Worm (Caenorhabditis elegans) whole organism, L1 larva: ENCODE data around the gene F19B10.1.

Experiments used
- C04F5.9 ChIP-seq: sonication (generic microtip); optimal IDR thresholded peaks from 2 replicates; lab custom pipeline; 2016; ENCODE audit warnings: missing genetic modification characterization, missing compliant biosample characterization
- C16A3.4 ChIP-seq: fragments of 150-350 bp; optimal IDR thresholded peaks from 2 replicates; lab custom pipeline; 2014; ENCODE audit warnings: missing biosample characterization, missing genetic modification characterization
- F16B12.6 ChIP-seq: fragments of 150-350 bp; optimal IDR thresholded peaks from 2 replicates; lab custom pipeline; 2014; ENCODE audit warnings: missing biosample characterization, missing genetic modification characterization
- Y116A8C.19 ChIP-seq: sonication (generic microtip); optimal IDR thresholded peaks from 2 replicates; lab custom pipeline; 2016; ENCODE audit warnings: missing compliant biosample characterization, missing genetic modification characterization, borderline replicate concordance
- aly-2 ChIP-seq: fragments of 150-350 bp; optimal IDR thresholded peaks from 2 replicates; lab custom pipeline; 2014; ENCODE audit warnings: missing biosample characterization, missing genetic modification characterization
- ama-1 ChIP-seq: fragments of 150-350 bp; optimal IDR thresholded peaks from 2 replicates; lab custom pipeline; 2014
- blmp-1 ChIP-seq: fragments of 150-350 bp; optimal IDR thresholded peaks from 2 replicates; lab custom pipeline; 2014; ENCODE audit warnings: missing biosample characterization, missing genetic modification characterization
- ceh-63 ChIP-seq: fragments of 200-800 bp; sonication (Bioruptor generic); optimal IDR thresholded peaks from 2 replicates; lab custom pipeline; 2018; ENCODE audit warnings: mild to moderate bottlenecking, missing genetic modification characterization, missing compliant biosample characterization
- ceh-8 ChIP-seq: fragments of 200-800 bp; sonication (Bioruptor generic); optimal IDR thresholded peaks from 2 replicates; lab custom pipeline; 2018; ENCODE audit warnings: mild to moderate bottlenecking, missing genetic modification characterization, moderate library complexity, missing compliant biosample characterization
- ceh-82 ChIP-seq, 3 experiments: fragments of 150-350 bp in 1 of 3; sonication (generic microtip) in 2 of 3; optimal IDR thresholded peaks; 2 replicates each; lab custom pipeline; 2014 to 2017; ENCODE audit warnings: missing biosample characterization in 3 of 3, missing genetic modification characterization in 3 of 3
- dpl-1 ChIP-seq, 3 experiments: fragments of 150-350 bp in 2 of 3; sonication (generic microtip) in 1 of 3; optimal IDR thresholded peaks; 2 replicates each; lab custom pipeline; 2014 to 2017; ENCODE audit warnings: missing biosample characterization in 3 of 3, missing genetic modification characterization in 3 of 3, missing genetic modification reagents in 3 of 3
- dsc-1 ChIP-seq: sonication (generic microtip); optimal IDR thresholded peaks from 2 replicates; lab custom pipeline; 2016; ENCODE audit warnings: mild to moderate bottlenecking, missing genetic modification characterization, missing compliant biosample characterization
- efl-3 ChIP-seq: fragments of 200-800 bp; sonication (Bioruptor generic); optimal IDR thresholded peaks from 2 replicates; lab custom pipeline; 2018; ENCODE audit warnings: mild to moderate bottlenecking, missing genetic modification characterization, missing compliant biosample characterization
- elt-2 ChIP-seq: sonication (generic microtip); optimal IDR thresholded peaks from 2 replicates; lab custom pipeline; 2016; ENCODE audit warnings: missing genetic modification characterization, mild to moderate bottlenecking, inconsistent platforms, missing compliant biosample characterization, missing genetic modification reagents
- fkh-4 ChIP-seq: sonication (generic microtip); optimal IDR thresholded peaks from 2 replicates; lab custom pipeline; 2016; ENCODE audit warnings: missing compliant biosample characterization, missing genetic modification characterization, borderline replicate concordance
- fkh-8 ChIP-seq: sonication (generic microtip); optimal IDR thresholded peaks from 2 replicates; lab custom pipeline; 2016; ENCODE audit warnings: mild to moderate bottlenecking, missing genetic modification characterization, missing compliant biosample characterization
- grh-1 ChIP-seq: fragments of 200-800 bp; sonication (Bioruptor generic); IDR thresholded peaks from 2 replicates; pipeline ENCODE4 v1.3.6; 2022; ENCODE audit warnings: missing genetic modification reagents, missing genetic modification characterization, missing compliant biosample characterization
- hlh-4 ChIP-seq: sonication (generic microtip); optimal IDR thresholded peaks from 2 replicates; lab custom pipeline; 2016; ENCODE audit warnings: mild to moderate bottlenecking, missing genetic modification characterization, missing compliant biosample characterization
- hpl-2 ChIP-seq: fragments of 150-350 bp; optimal IDR thresholded peaks from 2 replicates; lab custom pipeline; 2014; ENCODE audit warnings: missing biosample characterization, missing genetic modification reagents, missing genetic modification characterization
- irx-1 ChIP-seq: sonication (generic microtip); optimal IDR thresholded peaks from 2 replicates; lab custom pipeline; 2016; ENCODE audit warnings: missing genetic modification characterization, missing compliant biosample characterization
- isw-1 ChIP-seq: fragments of 200-800 bp; sonication (Bioruptor generic); IDR thresholded peaks from 2 replicates; pipeline ENCODE4 v1.3.6; 2022; ENCODE audit warnings: missing genetic modification characterization, missing compliant biosample characterization
- jun-1 ChIP-seq: fragments of 150-350 bp; optimal IDR thresholded peaks from 2 replicates; lab custom pipeline; 2014; ENCODE audit warnings: missing biosample characterization, missing genetic modification reagents, missing genetic modification characterization
- lin-13 ChIP-seq: fragments of 150-350 bp; optimal IDR thresholded peaks from 2 replicates; lab custom pipeline; 2014; ENCODE audit warnings: missing biosample characterization, missing genetic modification reagents, missing genetic modification characterization
- lin-14 ChIP-seq: fragments of 200-800 bp; sonication (Bioruptor generic); optimal IDR thresholded peaks from 2 replicates; lab custom pipeline; 2018; ENCODE audit warnings: mild to moderate bottlenecking, missing genetic modification characterization, moderate library complexity, missing compliant biosample characterization
- lin-15B ChIP-seq: fragments of 150-350 bp; sonication (generic microtip); optimal IDR thresholded peaks from 3 replicates; lab custom pipeline; 2014; ENCODE audit warnings: missing biosample characterization, missing genetic modification characterization
- lin-35 ChIP-seq, 2 experiments: fragments of 150-350 bp; optimal IDR thresholded peaks; 2 replicates each; lab custom pipeline; 2014; ENCODE audit warnings: missing biosample characterization in 2 of 2, missing genetic modification characterization in 2 of 2, missing genetic modification reagents in 2 of 2
- lir-3 ChIP-seq: sonication (generic microtip); optimal IDR thresholded peaks from 2 replicates; lab custom pipeline; 2016; ENCODE audit warnings: mild to moderate bottlenecking, missing genetic modification characterization, moderate library complexity, missing compliant biosample characterization; ENCODE audit not compliant: poor library complexity
- lsy-2 ChIP-seq, 2 experiments: fragments of 150-350 bp; optimal IDR thresholded peaks; 2 replicates each; lab custom pipeline; 2014; ENCODE audit warnings: missing biosample characterization in 2 of 2, missing genetic modification characterization in 2 of 2
- mab-9 ChIP-seq: fragments of 200-800 bp; sonication (Bioruptor generic); IDR thresholded peaks from 2 replicates; pipeline ENCODE4 v1.3.6; 2022; ENCODE audit warnings: missing genetic modification reagents, missing genetic modification characterization, missing compliant biosample characterization
- mdl-1 ChIP-seq, 2 experiments: fragments of 150-350 bp; optimal IDR thresholded peaks; 2 replicates each; lab custom pipeline; 2014 to 2017; ENCODE audit warnings: missing biosample characterization in 2 of 2, missing genetic modification characterization in 2 of 2, inconsistent platforms in 1 of 2
- mep-1 ChIP-seq: fragments of 150-350 bp; optimal IDR thresholded peaks from 2 replicates; lab custom pipeline; 2014; ENCODE audit warnings: missing biosample characterization, missing genetic modification characterization
- nhr-11 ChIP-seq: fragments of 150-350 bp; optimal IDR thresholded peaks from 2 replicates; lab custom pipeline; 2014; ENCODE audit warnings: missing biosample characterization, missing genetic modification characterization
- nhr-12 ChIP-seq: sonication (generic microtip); optimal IDR thresholded peaks from 2 replicates; lab custom pipeline; 2017; ENCODE audit warnings: missing biosample characterization, missing genetic modification characterization
- nhr-19 ChIP-seq: fragments of 200-800 bp; sonication (Bioruptor generic); conservative IDR thresholded peaks from 2 replicates; pipeline ENCODE4 v1.3.6; 2022; ENCODE audit warnings: missing genetic modification characterization, missing compliant biosample characterization
- nhr-20 ChIP-seq: sonication (generic microtip); optimal IDR thresholded peaks from 2 replicates; lab custom pipeline; 2016; ENCODE audit warnings: mild to moderate bottlenecking, missing genetic modification characterization, missing compliant biosample characterization
- nhr-237 ChIP-seq: fragments of 150-350 bp; optimal IDR thresholded peaks from 2 replicates; lab custom pipeline; 2014; ENCODE audit warnings: missing biosample characterization, missing genetic modification characterization
- nhr-28 ChIP-seq: fragments of 150-350 bp; optimal IDR thresholded peaks from 2 replicates; lab custom pipeline; 2014; ENCODE audit warnings: missing biosample characterization, missing genetic modification characterization
- nhr-47 ChIP-seq: sonication (generic microtip); optimal IDR thresholded peaks from 2 replicates; lab custom pipeline; 2016; ENCODE audit warnings: mild to moderate bottlenecking, missing genetic modification characterization, moderate library complexity, missing compliant biosample characterization
- nhr-85 ChIP-seq: sonication (generic microtip); peaks from one replicate; lab custom pipeline; 2016; ENCODE audit warnings: missing genetic modification characterization, inconsistent platforms, missing compliant biosample characterization
- nhr-90 ChIP-seq: sonication (generic microtip); optimal IDR thresholded peaks from 2 replicates; lab custom pipeline; 2016; ENCODE audit warnings: mild to moderate bottlenecking, missing genetic modification characterization, missing compliant biosample characterization; ENCODE audit not compliant: poor library complexity
- rnt-1 ChIP-seq: sonication (generic microtip); optimal IDR thresholded peaks from 2 replicates; lab custom pipeline; 2016; ENCODE audit warnings: mild to moderate bottlenecking, missing genetic modification characterization, moderate library complexity, missing compliant biosample characterization
- skn-1 ChIP-seq: fragments of 150-350 bp; optimal IDR thresholded peaks from 2 replicates; lab custom pipeline; 2014; ENCODE audit warnings: missing biosample characterization, missing genetic modification characterization
- snpc-4 ChIP-seq: fragments of 150-350 bp; optimal IDR thresholded peaks from 2 replicates; lab custom pipeline; 2014; ENCODE audit warnings: missing biosample characterization, missing genetic modification characterization
- snu-23 ChIP-seq: sonication (generic microtip); optimal IDR thresholded peaks from 2 replicates; lab custom pipeline; 2016; ENCODE audit warnings: missing genetic modification characterization, missing compliant biosample characterization
- tbx-2 ChIP-seq: sonication (generic microtip); optimal IDR thresholded peaks from 2 replicates; lab custom pipeline; 2016; ENCODE audit warnings: missing genetic modification characterization, missing compliant biosample characterization
- tlp-1 ChIP-seq: fragments of 150-350 bp; optimal IDR thresholded peaks from 2 replicates; lab custom pipeline; 2014; ENCODE audit warnings: missing biosample characterization, missing genetic modification characterization
- unc-86 ChIP-seq: sonication (generic microtip); optimal IDR thresholded peaks from 2 replicates; lab custom pipeline; 2016; ENCODE audit warnings: missing genetic modification characterization, missing compliant biosample characterization
- vab-15 ChIP-seq: sonication (generic microtip); optimal IDR thresholded peaks from 2 replicates; lab custom pipeline; 2017; ENCODE audit warnings: missing genotype, mild to moderate bottlenecking, missing genetic modification characterization, missing compliant biosample characterization
- xbp-1 ChIP-seq: sonication (generic microtip); optimal IDR thresholded peaks from 2 replicates; lab custom pipeline; 2016; ENCODE audit warnings: missing genetic modification characterization, missing compliant biosample characterization
- zag-1 ChIP-seq: fragments of 150-350 bp; optimal IDR thresholded peaks from 2 replicates; lab custom pipeline; 2014; ENCODE audit warnings: missing biosample characterization, missing genetic modification characterization
- zip-4 ChIP-seq: fragments of 200-800 bp; sonication (Bioruptor generic); optimal IDR thresholded peaks from 2 replicates; lab custom pipeline; 2018; ENCODE audit warnings: mild to moderate bottlenecking, missing genetic modification characterization, moderate library complexity, missing compliant biosample characterization
- ztf-11 ChIP-seq, 2 experiments: sonication (generic microtip); optimal IDR thresholded peaks; 2 replicates each; lab custom pipeline; 2016 to 2017; ENCODE audit warnings: missing genetic modification characterization in 2 of 2, missing biosample characterization in 1 of 2, missing compliant biosample characterization in 1 of 2

The F19B10.1 gene

DNA sequence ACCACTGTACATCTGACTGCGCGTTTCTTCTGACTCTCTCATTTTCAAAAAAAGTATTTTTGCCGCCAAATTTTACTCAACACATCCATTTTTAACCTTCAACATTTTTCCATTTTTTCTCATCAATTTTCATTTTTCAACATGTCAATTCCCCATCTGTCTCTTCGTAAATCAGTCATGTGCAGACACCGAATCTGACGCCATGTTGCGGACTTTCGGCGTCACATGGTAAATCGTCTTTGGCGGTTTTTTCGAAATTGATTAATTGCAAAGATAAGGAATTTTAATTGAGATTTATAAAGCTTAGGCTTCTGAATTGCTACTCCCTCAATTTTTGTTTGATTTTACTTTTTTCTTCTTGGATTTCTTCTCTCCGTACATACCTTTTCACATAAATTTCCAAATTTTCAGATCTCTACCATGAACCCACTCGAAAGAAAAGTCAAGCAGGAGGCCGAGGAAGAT, at the start of gene F19B10.1:
Gene F19B10.1 (plus strand): TSS at position 415 of the 465 bp plus-strand sequence.
- TF ChIP-seq tlp-1 (tag; lab: Kevin White, UChicago) (no peak), snu-23 (GFP tag; lab: Kevin White, UChicago) (peak; percentile 90), irx-1 (tag; lab: Kevin White, UChicago) (peak; percentile 59), mep-1 (tag; lab: Kevin White, UChicago) (peak; percentile 93), hlh-4 (tag; lab: Kevin White, UChicago) (no peak), efl-3 (GFP tag; lab: Kevin White, UChicago) (no peak), nhr-11 (no peak), elt-2 (tag; lab: Kevin White, UChicago) (peak; percentile 50), tbx-2 (tag; lab: Kevin White, UChicago) (peak; percentile 73), nhr-19 (peak; percentile 67), ceh-63 (GFP tag; lab: Kevin White, UChicago) (no peak), nhr-47 (tag; lab: Kevin White, UChicago) (peak; percentile 76), lin-14 (GFP tag; lab: Kevin White, UChicago) (peak; percentile 86), aly-2 (tag; lab: Kevin White, UChicago) (peak; percentile 35), ama-1 (no peak), nhr-28 (tag; lab: Kevin White, UChicago) (no peak), zip-4 (GFP tag; lab: Kevin White, UChicago) (peak; percentile 6), lin-15B (tag; lab: Kevin White, UChicago) (peak; percentile 52), lin-35 (GFP tag; optimal IDR thresholded peaks at IDR 0.05; lab: Kevin White, UChicago) (peak; percentile 88 to 98), hpl-2 (no peak), vab-15 (tag; lab: Kevin White, UChicago) (peak; percentile 49), C16A3.4 (peak; percentile 86), skn-1 (tag; lab: Kevin White, UChicago) (peak; percentile 67), Y116A8C.19 (no peak), mdl-1 (tag; optimal IDR thresholded peaks at IDR 0.05; lab: Kevin White, UChicago) (peak in 1 of 2 experiments; percentile 93), fkh-4 (tag; lab: Kevin White, UChicago) (no peak), nhr-85 (tag; lab: Kevin White, UChicago) (peak; percentile 91), dsc-1 (tag; lab: Kevin White, UChicago) (peak; percentile 60), xbp-1 (tag; lab: Kevin White, UChicago) (peak; percentile 68), fkh-8 (no peak), grh-1 (GFP tag; lab: Robert Waterston, UW) (0 out of 2 replicates have a peak, but pooled peaks have one; percentile 20), dpl-1 (GFP tag; optimal IDR thresholded peaks at IDR 0.05; lab: Kevin White, UChicago) (peak; percentile 88 to 95 (median 94)), unc-86 (tag; lab: Kevin White, UChicago) (peak; percentile 15), mab-9 (0 out of 2 replicates have a peak, but pooled peaks have one; percentile 23), nhr-20 (tag; lab: Kevin White, UChicago) (peak; percentile 88), C04F5.9 (peak; percentile 60), snpc-4 (tag; lab: Kevin White, UChicago) (peak; percentile 68), nhr-237 (tag; lab: Kevin White, UChicago) (no peak), blmp-1 (peak; percentile 79), jun-1 (tag; lab: Kevin White, UChicago) (peak; percentile 11), lsy-2 (tag; optimal IDR thresholded peaks at IDR 0.05; lab: Kevin White, UChicago) (peak; percentile 86 to 87), ceh-8 (no peak), rnt-1 (tag; lab: Kevin White, UChicago) (peak; percentile 77), lir-3 (peak; percentile 68), lin-13 (GFP tag; lab: Kevin White, UChicago) (peak; percentile 72), F16B12.6 (tag; lab: Kevin White, UChicago) (peak; percentile 97), zag-1 (tag; lab: Kevin White, UChicago) (no peak), nhr-90 (tag; lab: Kevin White, UChicago) (peak; percentile 82), isw-1 (GFP tag; lab: Robert Waterston, UW) (peak; percentile 31; the same call in 1 of the 2 replicates), nhr-12 (tag; lab: Kevin White, UChicago) (no peak), ztf-11 (tag; optimal IDR thresholded peaks at IDR 0.05; lab: Kevin White, UChicago) (peak in 1 of 2 experiments; percentile 2), ceh-82 (tag; optimal IDR thresholded peaks at IDR 0.05; lab: Kevin White, UChicago) (peak in 1 of 3 experiments; percentile 55)
